Fruit fly (Drosophila melanogaster) whole organism, embryonic: ENCODE data around the gene Fic.

ENCODE experiments used
- Blimp-1 ChIP-seq: fragments of 200-800 bp; sonication (Bioruptor generic); optimal IDR thresholded peaks from 3 replicates; lab custom pipeline; 2018; ENCODE audit warnings: missing biosample characterization, missing genetic modification characterization, mild to moderate bottlenecking, moderate library complexity, missing genetic modification reagents
- CG11247 ChIP-seq: fragments of 200-800 bp; sonication (Bioruptor generic); IDR thresholded peaks from 2 replicates; pipeline ENCODE4 v1.3.6; 2022; ENCODE audit warnings: missing biosample characterization, missing genetic modification characterization
- CG11695 ChIP-seq: fragments of 200-800 bp; sonication (Bioruptor generic); IDR thresholded peaks from 3 replicates; pipeline ENCODE4 v1.3.6; 2022; ENCODE audit warnings: missing biosample characterization, missing genetic modification characterization
- CG13287 ChIP-seq: fragments of 200-800 bp; sonication (Bioruptor generic); IDR thresholded peaks from 2 replicates; pipeline ENCODE4 v1.3.6; 2022; ENCODE audit warnings: missing biosample characterization, missing genetic modification characterization; ENCODE audit not compliant: partially characterized antibody
- CG14667 ChIP-seq: fragments of 200-800 bp; sonication (Bioruptor generic); IDR thresholded peaks from 2 replicates; pipeline ENCODE4 v1.3.6; 2022; ENCODE audit warnings: missing biosample characterization, missing genetic modification characterization
- CG16815 ChIP-seq: fragments of 200-800 bp; sonication (Bioruptor generic); optimal IDR thresholded peaks from 3 replicates; lab custom pipeline; 2017; ENCODE audit warnings: missing biosample characterization, mild to moderate bottlenecking, missing genetic modification characterization
- CG3065 ChIP-seq: fragments of 200-800 bp; sonication (Bioruptor generic); optimal IDR thresholded peaks from 2 replicates; lab custom pipeline; 2016; ENCODE audit warnings: missing biosample characterization, missing genetic modification characterization
- CG3847 ChIP-seq: fragments of 200-800 bp; sonication (Bioruptor generic); IDR thresholded peaks from 2 replicates; pipeline ENCODE4 v1.3.6; 2022; ENCODE audit warnings: missing biosample characterization, missing genetic modification characterization
- CG5180 ChIP-seq: fragments of 200-800 bp; sonication (Bioruptor generic); optimal IDR thresholded peaks from 3 replicates; lab custom pipeline; 2017; ENCODE audit warnings: missing biosample characterization, missing genetic modification characterization, mild to moderate bottlenecking, moderate library complexity, missing genetic modification reagents
- CG5245 ChIP-seq: fragments of 200-800 bp; sonication (Bioruptor generic); optimal IDR thresholded peaks from 3 replicates; lab custom pipeline; 2016; ENCODE audit warnings: missing biosample characterization, missing genetic modification characterization
- CG6654 ChIP-seq: fragments of 200-800 bp; sonication (Bioruptor generic); optimal IDR thresholded peaks from 2 replicates; lab custom pipeline; 2017; ENCODE audit warnings: missing biosample characterization, mild to moderate bottlenecking, missing genetic modification characterization
- CG7372 ChIP-seq: fragments of 200-800 bp; sonication (Bioruptor generic); IDR thresholded peaks from 2 replicates; pipeline ENCODE4 v1.3.6; 2022; ENCODE audit warnings: missing biosample characterization, missing genetic modification characterization
- CG7928 ChIP-seq: fragments of 200-800 bp; sonication (Bioruptor generic); optimal IDR thresholded peaks from 2 replicates; lab custom pipeline; 2017; ENCODE audit warnings: missing biosample characterization, mild to moderate bottlenecking, missing genetic modification characterization
- CG8281 ChIP-seq: fragments of 200-800 bp; sonication (Bioruptor generic); optimal IDR thresholded peaks from 2 replicates; lab custom pipeline; 2018; ENCODE audit warnings: missing biosample characterization, mild to moderate bottlenecking, missing genetic modification characterization, moderate library complexity
- CG8290 ChIP-seq, 3 experiments: fragments of 200-800 bp; sonication (Bioruptor generic); optimal IDR thresholded peaks; 2 replicates each; lab custom pipeline; 2016 to 2019; ENCODE audit warnings: missing biosample characterization in 3 of 3, missing genetic modification characterization in 3 of 3, mild to moderate bottlenecking in 2 of 3, moderate library complexity in 1 of 3
- CG8765 ChIP-seq: fragments of 200-800 bp; sonication (Bioruptor generic); IDR thresholded peaks from 2 replicates; pipeline ENCODE4 v1.3.6; 2022; ENCODE audit warnings: missing biosample characterization, missing genetic modification characterization
- HLH4C ChIP-seq: fragments of 200-800 bp; sonication (Bioruptor generic); IDR thresholded peaks from 3 replicates; pipeline ENCODE4 v1.3.6; 2022; ENCODE audit warnings: missing biosample characterization, missing genetic modification characterization; ENCODE audit not compliant: partially characterized antibody
- HmgZ ChIP-seq: fragments of 200-800 bp; sonication (Bioruptor generic); optimal IDR thresholded peaks from 2 replicates; lab custom pipeline; 2018; ENCODE audit warnings: missing biosample characterization, mild to moderate bottlenecking, missing genetic modification characterization
- Hmr ChIP-seq: fragments of 200-800 bp; sonication (Bioruptor generic); optimal IDR thresholded peaks from 3 replicates; lab custom pipeline; 2017; ENCODE audit warnings: mild to moderate bottlenecking, missing biosample characterization, missing genetic modification reagents, missing genetic modification characterization
- Jarid2 ChIP-seq: fragments of 200-800 bp; sonication (Bioruptor generic); optimal IDR thresholded peaks from 3 replicates; lab custom pipeline; 2017; ENCODE audit warnings: mild to moderate bottlenecking, missing biosample characterization, missing genetic modification reagents, missing genetic modification characterization
- Meics ChIP-seq: fragments of 200-800 bp; sonication (Bioruptor generic); optimal IDR thresholded peaks from 2 replicates; lab custom pipeline; 2017; ENCODE audit warnings: missing biosample characterization, mild to moderate bottlenecking, missing genetic modification characterization
- Nf-YA ChIP-seq: fragments of 200-800 bp; sonication (Bioruptor generic); IDR thresholded peaks from 2 replicates; pipeline ENCODE4 v1.3.6; 2022; ENCODE audit warnings: missing biosample characterization, missing genetic modification characterization
- Sox102F ChIP-seq: fragments of 200-800 bp; sonication (Bioruptor generic); optimal IDR thresholded peaks from 2 replicates; lab custom pipeline; 2018; ENCODE audit warnings: missing biosample characterization, mild to moderate bottlenecking, missing genetic modification characterization, moderate library complexity
- Ssrp ChIP-seq: fragments of 200-800 bp; sonication (Bioruptor generic); optimal IDR thresholded peaks from 2 replicates; lab custom pipeline; 2018; ENCODE audit warnings: missing biosample characterization, mild to moderate bottlenecking, missing genetic modification characterization, moderate library complexity
- Taf1 ChIP-seq: fragments of 200-800 bp; sonication (Bioruptor generic); IDR thresholded peaks from 2 replicates; pipeline ENCODE4 v1.3.6; 2022; ENCODE audit warnings: missing biosample characterization, missing genetic modification characterization
- Vsx1 ChIP-seq: fragments of 200-800 bp; sonication (Bioruptor generic); optimal IDR thresholded peaks from 2 replicates; lab custom pipeline; 2017; ENCODE audit warnings: missing biosample characterization, mild to moderate bottlenecking, missing genetic modification characterization, missing genetic modification reagents
- amos ChIP-seq: fragments of 200-800 bp; sonication (Bioruptor generic); IDR thresholded peaks from 2 replicates; pipeline ENCODE4 v1.3.6; 2022; ENCODE audit warnings: missing biosample characterization, missing genetic modification characterization; ENCODE audit not compliant: partially characterized antibody
- bab2 ChIP-seq: fragments of 200-800 bp; sonication (Bioruptor generic); optimal IDR thresholded peaks from 2 replicates; lab custom pipeline; 2016; ENCODE audit warnings: missing biosample characterization, missing genetic modification characterization
- btn ChIP-seq: fragments of 200-800 bp; sonication (Bioruptor generic); optimal IDR thresholded peaks from 2 replicates; lab custom pipeline; 2016; ENCODE audit warnings: missing biosample characterization, missing genetic modification characterization
- dimm ChIP-seq: fragments of 200-800 bp; sonication (Bioruptor generic); IDR thresholded peaks from 2 replicates; pipeline ENCODE4 v1.3.6; 2022; ENCODE audit warnings: missing biosample characterization, missing genetic modification characterization
- en ChIP-seq: fragments of 200-800 bp; sonication (Bioruptor generic); optimal IDR thresholded peaks from 2 replicates; lab custom pipeline; 2016; ENCODE audit warnings: missing biosample characterization, missing genetic modification characterization
- ftz-f1 ChIP-seq: fragments of 200-800 bp; sonication (Bioruptor generic); optimal IDR thresholded peaks from 2 replicates; lab custom pipeline; 2016; ENCODE audit warnings: missing biosample characterization, missing genetic modification characterization
- gsb-n ChIP-seq: fragments of 200-800 bp; sonication (Bioruptor generic); optimal IDR thresholded peaks from 3 replicates; lab custom pipeline; 2018; ENCODE audit warnings: missing biosample characterization, mild to moderate bottlenecking, missing genetic modification characterization
- inv ChIP-seq: fragments of 200-800 bp; sonication (Bioruptor generic); IDR thresholded peaks from 2 replicates; pipeline ENCODE4 v1.3.6; 2022; ENCODE audit warnings: missing biosample characterization, missing genetic modification characterization; ENCODE audit not compliant: partially characterized antibody
- jing ChIP-seq: fragments of 200-800 bp; sonication (Bioruptor generic); optimal IDR thresholded peaks from 2 replicates; lab custom pipeline; 2018; ENCODE audit warnings: missing biosample characterization, mild to moderate bottlenecking, missing genetic modification characterization
- lola ChIP-seq, 3 experiments: fragments of >200 bp in 2 of 3; fragments of 200-800 bp in 1 of 3; sonication (Bioruptor generic) in 1 of 3; optimal IDR thresholded peaks; 2 replicates each; lab custom pipeline; 2017 to 2019; ENCODE audit warnings: missing biosample characterization in 3 of 3, missing genetic modification characterization in 3 of 3, mild to moderate bottlenecking in 1 of 3, moderate library complexity in 1 of 3
- mirr ChIP-seq: fragments of 200-800 bp; sonication (Bioruptor generic); optimal IDR thresholded peaks from 3 replicates; lab custom pipeline; 2018; ENCODE audit warnings: missing biosample characterization, mild to moderate bottlenecking, missing genetic modification characterization
- nmo ChIP-seq: fragments of 200-800 bp; sonication (Bioruptor generic); optimal IDR thresholded peaks from 2 replicates; lab custom pipeline; 2018; ENCODE audit warnings: missing biosample characterization, mild to moderate bottlenecking, missing genetic modification characterization, moderate library complexity
- ranshi ChIP-seq: fragments of 200-800 bp; sonication (Bioruptor generic); IDR thresholded peaks from 2 replicates; pipeline ENCODE4 v1.3.6; 2022; ENCODE audit warnings: missing biosample characterization, missing genetic modification characterization
- row ChIP-seq: fragments of 200-800 bp; sonication (Bioruptor generic); IDR thresholded peaks from 3 replicates; pipeline ENCODE4 v1.3.6; 2022; ENCODE audit warnings: missing biosample characterization, missing genetic modification characterization
- run ChIP-seq: fragments of 200-800 bp; sonication (Bioruptor generic); optimal IDR thresholded peaks from 3 replicates; lab custom pipeline; 2018; ENCODE audit warnings: missing biosample characterization, mild to moderate bottlenecking, missing genetic modification characterization
- shn ChIP-seq: fragments of 200-800 bp; sonication (Bioruptor generic); optimal IDR thresholded peaks from 3 replicates; lab custom pipeline; 2016; ENCODE audit warnings: missing biosample characterization, missing genetic modification characterization
- sima ChIP-seq: fragments of 200-800 bp; sonication (Bioruptor generic); optimal IDR thresholded peaks from 2 replicates; lab custom pipeline; 2016; ENCODE audit warnings: missing biosample characterization, missing genetic modification characterization
- sug ChIP-seq: fragments of 200-800 bp; optimal IDR thresholded peaks from 2 replicates; lab custom pipeline; 2019; ENCODE audit warnings: missing biosample characterization, mild to moderate bottlenecking, missing genetic modification characterization, moderate library complexity
- tap ChIP-seq: fragments of 200-800 bp; optimal IDR thresholded peaks from 3 replicates; lab custom pipeline; 2019; ENCODE audit warnings: missing biosample characterization, mild to moderate bottlenecking, missing genetic modification characterization, moderate library complexity
- tio ChIP-seq: fragments of 200-800 bp; sonication (Bioruptor generic); optimal IDR thresholded peaks from 2 replicates; lab custom pipeline; 2017; ENCODE audit warnings: missing biosample characterization, missing genetic modification characterization, inconsistent platforms
- tll ChIP-seq, 2 experiments: fragments of 200-800 bp in 1 of 2; fragments of >200 bp in 1 of 2; sonication (Bioruptor generic) in 1 of 2; optimal IDR thresholded peaks; 2 replicates each; lab custom pipeline; 2017 to 2019; ENCODE audit warnings: missing biosample characterization in 2 of 2, missing genetic modification characterization in 2 of 2, mild to moderate bottlenecking in 1 of 2, moderate library complexity in 1 of 2
- twi ChIP-seq: fragments of 200-800 bp; optimal IDR thresholded peaks from 2 replicates; lab custom pipeline; 2019; ENCODE audit warnings: missing biosample characterization, mild to moderate bottlenecking, missing genetic modification characterization, moderate library complexity
- wek ChIP-seq: fragments of 200-800 bp; sonication (Bioruptor generic); optimal IDR thresholded peaks from 3 replicates; lab custom pipeline; 2018; ENCODE audit warnings: missing biosample characterization, mild to moderate bottlenecking, missing genetic modification characterization, moderate library complexity

Fic gene

dm6 chr2L:6411089-6411757 is 12.9 kb upstream of the Fic start, which contains the start of gene DIP-epsilon:
DIP-epsilon (minus strand) TSS chr2L:6411326.
- no peak for TF ChIP-seq CG8765 (GFP tag; lab: Robert Waterston, UW)
- no peak for TF ChIP-seq gsb-n (tag; lab: Kevin White, UChicago)
- TF ChIP-seq ranshi (GFP tag; lab: Robert Waterston, UW): no peak
- TF ChIP-seq tap (tag; lab: Kevin White, UChicago): no peak
- no peak for TF ChIP-seq bab2 (GFP tag; lab: Kevin White, UChicago)
- no peak for TF ChIP-seq row
- TF ChIP-seq CG13287 (GFP tag; lab: Robert Waterston, UW): peak; percentile 24; the same call in 1 of the 2 replicates
- no peak for TF ChIP-seq nmo (GFP tag; lab: Kevin White, UChicago)
- no peak for TF ChIP-seq Nf-YA (GFP tag; lab: Robert Waterston, UW)
- peak; percentile 19; the same call in 1 of the 2 replicates for TF ChIP-seq amos (GFP tag; lab: Robert Waterston, UW)
- TF ChIP-seq CG8290 (GFP tag; optimal IDR thresholded peaks at IDR 0.05; lab: Kevin White, UChicago): no peak
- no peak for TF ChIP-seq CG8290 (tag; optimal IDR thresholded peaks at IDR 0.05; lab: Kevin White, UChicago)
- TF ChIP-seq Blimp-1: no peak
- peak; percentile 48 for TF ChIP-seq run (tag; lab: Kevin White, UChicago)
- no peak for TF ChIP-seq Meics (GFP tag; lab: Kevin White, UChicago)
- no peak for TF ChIP-seq CG7372 (GFP tag; lab: Robert Waterston, UW)
- no peak for TF ChIP-seq CG11695 (GFP tag; lab: Robert Waterston, UW)
- TF ChIP-seq HmgZ (tag; lab: Kevin White, UChicago): no peak
- no peak for TF ChIP-seq CG6654 (GFP tag; lab: Kevin White, UChicago)
- TF ChIP-seq mirr (GFP tag; lab: Kevin White, UChicago): peak; percentile 11
- no peak for TF ChIP-seq CG3847 (GFP tag; lab: Robert Waterston, UW)
- no peak for TF ChIP-seq en (GFP tag; lab: Kevin White, UChicago)
- peak; percentile 16 for TF ChIP-seq jing
- TF ChIP-seq btn (GFP tag; lab: Kevin White, UChicago): no peak
- no peak for TF ChIP-seq CG11247 (GFP tag; lab: Robert Waterston, UW)
- no peak for TF ChIP-seq Hmr
- peak; percentile 47 for TF ChIP-seq CG5180
- TF ChIP-seq HLH4C: no peak
- TF ChIP-seq CG16815 (GFP tag; lab: Kevin White, UChicago): no peak
- TF ChIP-seq twi (tag; lab: Kevin White, UChicago): peak; percentile 76
- no peak for TF ChIP-seq tio (GFP tag; lab: Kevin White, UChicago)
- TF ChIP-seq CG14667: no peak
- TF ChIP-seq Vsx1 (GFP tag; lab: Kevin White, UChicago): no peak
- TF ChIP-seq sima (GFP tag; lab: Kevin White, UChicago): no peak
- no peak for TF ChIP-seq ftz-f1 (GFP tag; lab: Kevin White, UChicago)
- TF ChIP-seq Taf1 (GFP tag; lab: Robert Waterston, UW): no peak
- TF ChIP-seq Ssrp (tag; lab: Kevin White, UChicago): no peak
- TF ChIP-seq Jarid2 (GFP tag; lab: Kevin White, UChicago): peak; percentile 90
- TF ChIP-seq CG8281 (tag; lab: Kevin White, UChicago): no peak
- no peak for TF ChIP-seq sug (tag; lab: Kevin White, UChicago)
- no peak for TF ChIP-seq Sox102F
- TF ChIP-seq inv (GFP tag; lab: Robert Waterston, UW): no peak
- no peak for TF ChIP-seq lola (GFP tag; optimal IDR thresholded peaks at IDR 0.05; lab: Kevin White, UChicago)
- no peak for TF ChIP-seq CG3065 (GFP tag; lab: Kevin White, UChicago)
- TF ChIP-seq CG5245: no peak
- no peak for TF ChIP-seq wek (GFP tag; lab: Kevin White, UChicago)
- TF ChIP-seq shn (GFP tag; lab: Kevin White, UChicago): no peak
- TF ChIP-seq tll (GFP tag; optimal IDR thresholded peaks at IDR 0.05; lab: Kevin White, UChicago): no peak
- no peak for TF ChIP-seq CG7928 (GFP tag; lab: Kevin White, UChicago)
- no peak for TF ChIP-seq dimm (GFP tag; lab: Robert Waterston, UW)
